Worm (Caenorhabditis elegans) whole organism, L4 larva: Measurements from ENCODE around the gene T10B10.9.

Experiments used
- F37D6.2 ChIP-seq: sonication (generic microtip); optimal IDR thresholded peaks from 2 replicates; lab custom pipeline; 2016; ENCODE audit warnings: mild to moderate bottlenecking, missing genetic modification characterization, missing compliant biosample characterization
- F44E2.7 ChIP-seq: fragments of 200-800 bp; sonication (Bioruptor generic); IDR thresholded peaks from 2 replicates; pipeline ENCODE4 v2.1.2; 2022; ENCODE audit warnings: missing genetic modification characterization, missing compliant biosample characterization
- R02D3.7 ChIP-seq: fragments of 150-350 bp; sonication (generic microtip); optimal IDR thresholded peaks from 3 replicates; lab custom pipeline; 2014; ENCODE audit warnings: missing biosample characterization, missing genetic modification characterization
- Y105C5A.15 ChIP-seq: fragments of 200-800 bp; sonication (Bioruptor generic); IDR thresholded peaks from 2 replicates; pipeline ENCODE4 v1.3.6; 2022; ENCODE audit warnings: missing genetic modification characterization, missing compliant biosample characterization
- aha-1 ChIP-seq: fragments of 150-350 bp; peaks from one replicate; lab custom pipeline; 2014; ENCODE audit warnings: missing biosample characterization, missing genetic modification characterization
- aly-2 ChIP-seq: sonication (generic microtip); optimal IDR thresholded peaks from 2 replicates; lab custom pipeline; 2018; ENCODE audit warnings: missing biosample characterization, missing genetic modification characterization
- arid-1 ChIP-seq: fragments of 200-800 bp; sonication (Bioruptor generic); conservative IDR thresholded peaks from 2 replicates; pipeline ENCODE4 v1.3.6; 2022; ENCODE audit warnings: missing genetic modification reagents, missing genetic modification characterization, missing compliant biosample characterization
- ceh-28 ChIP-seq: fragments of 150-350 bp; optimal IDR thresholded peaks from 2 replicates; lab custom pipeline; 2014; ENCODE audit warnings: missing biosample characterization, missing genetic modification reagents, missing genetic modification characterization
- ces-1 ChIP-seq: fragments of 150-350 bp; sonication (generic microtip); optimal IDR thresholded peaks from 4 replicates; lab custom pipeline; 2014; ENCODE audit warnings: missing biosample characterization, missing genetic modification reagents, missing genetic modification characterization
- ctbp-1 ChIP-seq: fragments of 200-800 bp; sonication (Bioruptor generic); IDR thresholded peaks from 2 replicates; pipeline ENCODE4 v1.3.6; 2022; ENCODE audit warnings: missing genetic modification reagents, missing genetic modification characterization, missing compliant biosample characterization
- daf-19 ChIP-seq: fragments of 200-800 bp; sonication (Bioruptor generic); conservative IDR thresholded peaks from 2 replicates; pipeline ENCODE4 v1.3.6; 2022; ENCODE audit warnings: missing genetic modification characterization, missing compliant biosample characterization
- dmd-6 ChIP-seq: fragments of 200-800 bp; sonication (Bioruptor generic); IDR thresholded peaks from 2 replicates; pipeline ENCODE4 v1.3.6; 2022; ENCODE audit warnings: missing genetic modification reagents, missing genetic modification characterization, missing compliant biosample characterization
- dpl-1 ChIP-seq: fragments of 150-350 bp; optimal IDR thresholded peaks from 2 replicates; lab custom pipeline; 2014; ENCODE audit warnings: missing biosample characterization, missing genetic modification reagents, missing genetic modification characterization
- dve-1 ChIP-seq: sonication (generic microtip); optimal IDR thresholded peaks from 2 replicates; lab custom pipeline; 2017; ENCODE audit warnings: antibody characterized with exemption, mild to moderate bottlenecking, missing genetic modification characterization, missing compliant biosample characterization; ENCODE audit not compliant: insufficient read depth
- egl-43 ChIP-seq: fragments of 200-800 bp; sonication (Bioruptor generic); IDR thresholded peaks from 2 replicates; pipeline ENCODE4 v1.3.6; 2022; ENCODE audit warnings: missing genetic modification reagents, missing genetic modification characterization, missing compliant biosample characterization
- gei-8 ChIP-seq: fragments of 200-800 bp; sonication (Bioruptor generic); optimal IDR thresholded peaks from 2 replicates; lab custom pipeline; 2018; ENCODE audit warnings: mild to moderate bottlenecking, missing genetic modification characterization, missing compliant biosample characterization
- hlh-30 ChIP-seq: sonication (generic microtip); optimal IDR thresholded peaks from 2 replicates; lab custom pipeline; 2017; ENCODE audit warnings: antibody characterized with exemption, mild to moderate bottlenecking, missing genetic modification characterization, missing compliant biosample characterization; ENCODE audit not compliant: insufficient read depth
- hmg-1.1 ChIP-seq: fragments of 200-800 bp; sonication (Bioruptor generic); IDR thresholded peaks from 2 replicates; pipeline ENCODE4 v1.3.6; 2022; ENCODE audit warnings: missing genetic modification reagents, missing genetic modification characterization, missing compliant biosample characterization
- jun-1 ChIP-seq: fragments of 150-350 bp; optimal IDR thresholded peaks from 2 replicates; lab custom pipeline; 2014; ENCODE audit warnings: missing biosample characterization, missing genetic modification reagents, missing genetic modification characterization
- lin-15B ChIP-seq: fragments of 150-350 bp; sonication (generic microtip); optimal IDR thresholded peaks from 3 replicates; lab custom pipeline; 2014; ENCODE audit warnings: missing biosample characterization, missing genetic modification characterization
- lin-38 ChIP-seq: fragments of 200-800 bp; sonication (Bioruptor generic); IDR thresholded peaks from 2 replicates; pipeline ENCODE4 v1.3.6; 2022; ENCODE audit warnings: missing genetic modification reagents, missing genetic modification characterization, missing compliant biosample characterization
- lir-3 ChIP-seq: sonication (generic microtip); optimal IDR thresholded peaks from 2 replicates; lab custom pipeline; 2016; ENCODE audit warnings: mild to moderate bottlenecking, missing genetic modification characterization, missing compliant biosample characterization
- madf-9 ChIP-seq: fragments of 200-800 bp; sonication (Bioruptor generic); conservative IDR thresholded peaks from 2 replicates; pipeline ENCODE4 v1.3.6; 2022; ENCODE audit warnings: missing genetic modification reagents, missing genetic modification characterization, missing compliant biosample characterization
- mdt-29 ChIP-seq: fragments of 200-800 bp; sonication (Bioruptor generic); IDR thresholded peaks from 2 replicates; pipeline ENCODE4 v1.3.6; 2022; ENCODE audit warnings: missing genetic modification reagents, missing genetic modification characterization, missing compliant biosample characterization
- mes-2 ChIP-seq: sonication (generic microtip); optimal IDR thresholded peaks from 2 replicates; lab custom pipeline; 2016; ENCODE audit warnings: missing genotype, mild to moderate bottlenecking, missing genetic modification characterization, missing compliant biosample characterization; ENCODE audit not compliant: poor library complexity, severe bottlenecking
- nhr-10 ChIP-seq: fragments of 150-350 bp; optimal IDR thresholded peaks from 2 replicates; lab custom pipeline; 2014; ENCODE audit warnings: missing biosample characterization, missing genetic modification characterization
- nhr-42 ChIP-seq: fragments of 200-800 bp; sonication (Bioruptor generic); IDR thresholded peaks from 2 replicates; pipeline ENCODE4 v1.3.6; 2022; ENCODE audit warnings: missing genetic modification characterization, missing compliant biosample characterization
- nhr-48 ChIP-seq: sonication (generic microtip); optimal IDR thresholded peaks from 2 replicates; lab custom pipeline; 2016; ENCODE audit warnings: mild to moderate bottlenecking, missing genetic modification characterization, missing compliant biosample characterization
- nhr-6 ChIP-seq: fragments of 150-350 bp; optimal IDR thresholded peaks from 2 replicates; lab custom pipeline; 2014; ENCODE audit warnings: missing biosample characterization, missing genetic modification characterization
- pqm-1 ChIP-seq: sonication (generic microtip); optimal IDR thresholded peaks from 2 replicates; lab custom pipeline; 2017; ENCODE audit warnings: missing biosample characterization, missing genetic modification characterization
- saeg-2 ChIP-seq: fragments of 200-800 bp; sonication (Bioruptor generic); IDR thresholded peaks from 2 replicates; pipeline ENCODE4 v1.3.6; 2022; ENCODE audit warnings: missing genetic modification reagents, missing genetic modification characterization, missing compliant biosample characterization
- set-16 ChIP-seq: fragments of 200-800 bp; sonication (Bioruptor generic); IDR thresholded peaks from 2 replicates; pipeline ENCODE4 v1.3.6; 2022; ENCODE audit warnings: missing genetic modification reagents, missing genetic modification characterization, missing compliant biosample characterization
- snpc-4 ChIP-seq: fragments of 150-350 bp; optimal IDR thresholded peaks from 2 replicates; lab custom pipeline; 2014; ENCODE audit warnings: missing biosample characterization, missing genetic modification characterization
- tag-97 ChIP-seq: fragments of 200-800 bp; sonication (Bioruptor generic); IDR thresholded peaks from 2 replicates; pipeline ENCODE4 v1.3.6; 2022; ENCODE audit warnings: missing genetic modification characterization, missing compliant biosample characterization
- unc-62 ChIP-seq, 3 experiments: fragments of 150-350 bp in 1 of 3; sonication (generic microtip); optimal IDR thresholded peaks in 2 of 3; peaks in 1 of 3; 1 replicate in 1 of 3; 2 replicates in 2 of 3; lab custom pipeline; 2014 to 2017; ENCODE audit warnings: missing biosample characterization in 3 of 3, missing genetic modification characterization in 3 of 3, missing genetic modification reagents in 3 of 3, missing genotype in 1 of 3
- zip-2 ChIP-seq: fragments of 150-350 bp; optimal IDR thresholded peaks from 2 replicates; lab custom pipeline; 2014; ENCODE audit warnings: missing biosample characterization, missing genetic modification characterization

The T10B10.9 gene

ce11 chrX:15164108-15164507, at the start of gene T10B10.9:
TSS of gene T10B10.9 (plus strand) at chrX:15164408.
- TF ChIP-seq madf-9 (GFP tag; lab: Robert Waterston, UW): no peak
- TF ChIP-seq gei-8 (GFP tag; lab: Kevin White, UChicago): no peak
- TF ChIP-seq nhr-10 (tag; lab: Kevin White, UChicago): no peak
- TF ChIP-seq ctbp-1 (GFP tag; lab: Robert Waterston, UW): no peak
- no peak for TF ChIP-seq lir-3 (tag; lab: Kevin White, UChicago)
- no peak for TF ChIP-seq daf-19
- no peak for TF ChIP-seq nhr-42

DNA sequence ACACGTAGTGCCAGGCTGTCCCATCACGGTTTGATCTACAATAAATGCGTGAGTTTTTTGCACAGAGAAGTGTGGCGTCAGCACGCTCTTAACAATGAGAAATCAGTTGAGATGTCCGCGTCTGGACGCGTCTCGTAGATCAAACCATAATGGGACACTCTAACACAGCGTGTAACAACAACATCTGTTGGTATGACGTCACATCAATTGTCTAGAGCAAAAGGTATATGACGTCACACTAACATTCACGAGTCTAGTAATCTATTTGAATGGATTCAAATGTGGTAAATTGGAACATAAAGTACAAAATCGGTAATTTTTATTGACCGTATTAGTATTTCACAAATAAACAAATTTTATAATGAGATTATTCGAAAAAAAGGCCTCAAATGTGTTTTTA, 48.5 kb upstream of the T10B10.9 start:
- peak in 1 of 2 experiments; percentile 1 for TF ChIP-seq unc-62 (GFP tag; optimal IDR thresholded peaks at IDR 0.05 in 1 of 2; lab: Kevin White, UChicago)
- TF ChIP-seq unc-62 (tag; optimal IDR thresholded peaks at IDR 0.05; lab: Kevin White, UChicago): no peak
- TF ChIP-seq madf-9 (GFP tag; lab: Robert Waterston, UW): no peak

DNA sequence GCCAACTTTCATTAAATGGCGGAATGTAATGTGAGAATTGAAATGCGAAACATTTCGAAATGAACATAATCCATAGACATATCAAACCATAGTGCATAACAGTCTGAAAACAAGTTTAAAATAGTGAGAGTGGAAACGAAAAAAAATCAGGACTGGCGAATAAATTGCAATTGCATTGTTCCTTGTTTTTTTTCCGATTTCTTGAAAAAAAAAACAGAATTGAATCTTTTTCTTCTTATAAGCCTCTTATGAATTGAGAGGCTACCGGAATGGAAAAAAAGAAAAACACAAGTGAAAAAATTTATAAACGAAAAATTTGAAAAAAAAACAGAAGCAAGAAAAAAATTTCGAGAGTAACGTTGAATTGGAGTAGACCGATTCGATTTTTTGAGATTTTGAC, 47.7 kb upstream of the T10B10.9 start, which contains the start of gene R07D5.2:
TSS of gene R07D5.2 (minus strand) at position 101 of the 400 bp plus-strand sequence.
- no peak for TF ChIP-seq tag-97
- TF ChIP-seq saeg-2 (GFP tag; lab: Robert Waterston, UW): no peak
- no peak for TF ChIP-seq nhr-10 (tag; lab: Kevin White, UChicago)
- no peak for TF ChIP-seq pqm-1 (tag; lab: Kevin White, UChicago)
- no peak for TF ChIP-seq arid-1 (GFP tag; lab: Robert Waterston, UW)
- no peak for TF ChIP-seq F44E2.7 (GFP tag; lab: Robert Waterston, UW)
- no peak for TF ChIP-seq set-16 (GFP tag; lab: Robert Waterston, UW)
- no peak for TF ChIP-seq Y105C5A.15 (GFP tag; lab: Robert Waterston, UW)
- TF ChIP-seq ces-1 (GFP tag; lab: Kevin White, UChicago): no peak
- no peak for TF ChIP-seq zip-2 (tag; lab: Kevin White, UChicago)
- no peak for TF ChIP-seq snpc-4 (tag; lab: Kevin White, UChicago)
- no peak for TF ChIP-seq lin-15B (tag; lab: Kevin White, UChicago)
- no peak for TF ChIP-seq aly-2 (tag; lab: Kevin White, UChicago)
- no peak for TF ChIP-seq nhr-48
- no peak for TF ChIP-seq F37D6.2
- no peak for TF ChIP-seq madf-9 (GFP tag; lab: Robert Waterston, UW)

ce11 chrX:15120545-15120944, 43.7 kb upstream of the T10B10.9 start:
- TF ChIP-seq aha-1 (tag; lab: Kevin White, UChicago) (peak; percentile 91), R02D3.7 (tag; lab: Kevin White, UChicago) (no peak)
- TF ChIP-seq, all 104 proteins: peak for 1

ce11 chrX:15125138-15125537, 39.1 kb upstream of the T10B10.9 start:
- TF ChIP-seq mdt-29 (GFP tag; lab: Robert Waterston, UW) (no peak), ces-1 (GFP tag; lab: Kevin White, UChicago) (peak; percentile 30)

DNA sequence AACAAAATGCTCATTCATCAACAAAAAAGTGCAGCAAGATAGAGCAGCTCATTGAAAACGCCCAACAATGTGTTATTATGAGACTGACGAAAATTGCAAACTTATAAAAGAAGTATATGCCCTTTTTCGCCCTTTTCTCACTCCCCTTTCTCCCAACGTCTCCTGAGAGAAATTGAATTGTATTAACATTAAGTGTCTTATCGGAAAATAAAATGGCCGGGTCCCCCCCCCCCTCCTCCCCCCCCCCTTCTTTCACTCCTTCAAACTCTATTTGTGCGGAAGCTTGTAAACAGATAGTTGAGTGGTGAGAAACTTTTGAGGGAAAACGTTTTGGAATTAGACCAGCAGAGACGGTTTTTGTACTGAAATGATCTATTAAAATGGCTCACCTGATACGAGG, 37.5 kb upstream of the T10B10.9 start:
- no peak for TF ChIP-seq arid-1 (GFP tag; lab: Robert Waterston, UW)
- TF ChIP-seq dve-1 (tag; lab: Kevin White, UChicago): no peak

DNA sequence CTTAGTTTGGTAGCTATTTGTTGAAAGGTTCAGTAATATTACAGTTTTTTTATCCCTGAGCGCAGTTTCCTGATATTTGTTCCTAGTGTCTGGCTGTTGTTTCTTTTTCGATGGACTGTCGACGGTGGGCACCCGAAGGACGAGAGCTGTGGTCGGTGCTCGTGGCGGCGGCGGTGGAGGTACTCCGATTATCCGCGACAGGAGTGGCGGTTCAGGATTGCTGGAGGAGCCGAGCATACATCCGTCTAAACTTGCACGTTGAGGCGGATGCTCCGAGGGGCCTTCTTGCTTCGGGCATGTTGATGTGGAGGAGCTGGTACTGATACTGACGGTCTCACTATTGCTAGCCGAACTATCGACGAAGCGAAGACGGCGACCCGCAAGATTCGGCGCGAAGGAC, 36.9 kb upstream of the T10B10.9 start:
- TF ChIP-seq daf-19 (no peak), set-16 (GFP tag; lab: Robert Waterston, UW) (peak; percentile 86), egl-43 (GFP tag; lab: Robert Waterston, UW) (0 out of 2 replicates have a peak, but pooled peaks have one; percentile 43), dmd-6 (GFP tag; lab: Robert Waterston, UW) (no peak), lin-38 (no peak), hlh-30 (tag; lab: Kevin White, UChicago) (no peak), Y105C5A.15 (GFP tag; lab: Robert Waterston, UW) (no peak), nhr-6 (tag; lab: Kevin White, UChicago) (no peak), hmg-1.1 (GFP tag; lab: Robert Waterston, UW) (no peak), jun-1 (tag; lab: Kevin White, UChicago) (no peak), gei-8 (GFP tag; lab: Kevin White, UChicago) (no peak), mes-2 (tag; lab: Kevin White, UChicago) (no peak), aha-1 (tag; lab: Kevin White, UChicago) (peak; percentile 80), dpl-1 (GFP tag; lab: Kevin White, UChicago) (no peak), ceh-28 (no peak), nhr-48 (no peak), zip-2 (tag; lab: Kevin White, UChicago) (no peak), lin-15B (tag; lab: Kevin White, UChicago) (no peak), F37D6.2 (no peak)
- TF ChIP-seq, all 104 proteins: peak for 3
